Worm (Caenorhabditis elegans) whole organism, L4 larva: ENCODE measurements around the gene srx-9.
"Not testable (repeated sequence)": the region's sequence is repeated elsewhere in the genome, so short reads cannot be mapped to it uniquely, and the experiment has no call there.

Source experiments
- F10B5.3 ChIP-seq: sonication (generic microtip); optimal IDR thresholded peaks from 2 replicates; lab custom pipeline; 2016; ENCODE audit warnings: mild to moderate bottlenecking, missing genetic modification characterization, missing compliant biosample characterization
- F37D6.2 ChIP-seq: sonication (generic microtip); optimal IDR thresholded peaks from 2 replicates; lab custom pipeline; 2016; ENCODE audit warnings: mild to moderate bottlenecking, missing genetic modification characterization, missing compliant biosample characterization
- ceh-44 ChIP-seq: fragments of 200-800 bp; sonication (Bioruptor generic); IDR thresholded peaks from 2 replicates; pipeline ENCODE4 v1.3.6; 2022; ENCODE audit warnings: missing genetic modification reagents, missing genetic modification characterization, missing compliant biosample characterization
- dmd-8 ChIP-seq: fragments of 200-800 bp; sonication (Bioruptor generic); IDR thresholded peaks from 2 replicates; pipeline ENCODE4 v1.3.6; 2022; ENCODE audit warnings: missing genetic modification characterization, missing compliant biosample characterization
- duxl-1 ChIP-seq: sonication (generic microtip); optimal IDR thresholded peaks from 2 replicates; lab custom pipeline; 2016; ENCODE audit warnings: mild to moderate bottlenecking, missing genetic modification characterization, moderate library complexity, missing compliant biosample characterization; ENCODE audit not compliant: poor library complexity
- mep-1 ChIP-seq: fragments of 150-350 bp; sonication (generic microtip); optimal IDR thresholded peaks from 3 replicates; lab custom pipeline; 2014; ENCODE audit warnings: missing biosample characterization, missing genetic modification characterization
- mes-2 ChIP-seq: sonication (generic microtip); optimal IDR thresholded peaks from 2 replicates; lab custom pipeline; 2016; ENCODE audit warnings: missing genotype, mild to moderate bottlenecking, missing genetic modification characterization, missing compliant biosample characterization; ENCODE audit not compliant: poor library complexity, severe bottlenecking
- nhr-11 ChIP-seq: fragments of 150-350 bp; optimal IDR thresholded peaks from 2 replicates; lab custom pipeline; 2014; ENCODE audit warnings: missing biosample characterization, missing genetic modification characterization
- nhr-237 ChIP-seq: sonication (generic microtip); optimal IDR thresholded peaks from 2 replicates; lab custom pipeline; 2017; ENCODE audit warnings: missing biosample characterization, missing genetic modification characterization
- nhr-28 ChIP-seq: fragments of 150-350 bp; optimal IDR thresholded peaks from 2 replicates; lab custom pipeline; 2014; ENCODE audit warnings: missing biosample characterization, missing genetic modification characterization
- snpc-4 ChIP-seq: fragments of 150-350 bp; optimal IDR thresholded peaks from 2 replicates; lab custom pipeline; 2014; ENCODE audit warnings: missing biosample characterization, missing genetic modification characterization
- spr-1 ChIP-seq: sonication (generic microtip); optimal IDR thresholded peaks from 2 replicates; lab custom pipeline; 2016; ENCODE audit warnings: mild to moderate bottlenecking, missing genetic modification characterization, missing compliant biosample characterization
- ztf-7 ChIP-seq: fragments of 150-350 bp; optimal IDR thresholded peaks from 2 replicates; lab custom pipeline; 2014; ENCODE audit warnings: missing biosample characterization, missing genetic modification characterization

Gene srx-9

ce11 chrV:7349541-7349940 lies 45.7 kb downstream of the srx-9 start, which contains the start of gene nhr-149:
Gene nhr-149 (minus strand): TSS chrV:7349641.
- TF ChIP-seq nhr-237 (tag; lab: Kevin White, UChicago) (no peak), mep-1 (no peak), spr-1 (no peak), duxl-1 (tag; lab: Kevin White, UChicago) (no peak), F10B5.3 (tag; lab: Kevin White, UChicago) (no peak), ceh-44 (GFP tag; lab: Robert Waterston, UW) (no peak), ztf-7 (no peak), snpc-4 (tag; lab: Kevin White, UChicago) (no peak), nhr-28 (tag; lab: Kevin White, UChicago) (no peak), dmd-8 (GFP tag; lab: Robert Waterston, UW) (no peak)

- TF ChIP-seq nhr-11 (tag; lab: Kevin White, UChicago); mes-2; F37D6.2: not testable (repeated sequence)
These were observed 49.8 kb downstream of the srx-9 start, which contains the start of gene nhr-147 for ce11 chrV:7345494-7345893. Gene nhr-147 (plus strand): TSS chrV:7345794.
